Fruit fly (Drosophila melanogaster): ENCODE results near the gene CG6761.

dm6 chr3L:9678007-9678497 is 25.3 kb downstream of the CG6761 start:
- TF ChIP-seq psq (optimal IDR thresholded peaks at IDR 0.05) (no peak), Myc (optimal IDR thresholded peaks at IDR 0.05) (no peak), h (optimal IDR thresholded peaks at IDR 0.05) (no peak), ttk (optimal IDR thresholded peaks at IDR 0.05) (no peak), insv (optimal IDR thresholded peaks at IDR 0.05) (no peak), Sin3A (optimal IDR thresholded peaks at IDR 0.05) (no peak)

Measured in Kc167 (cell line).